Fruit fly (Drosophila melanogaster) whole organism: ENCODE results near the gene unk.

ENCODE experiments used
- CG8478 ChIP-seq: fragments of >200 bp; optimal IDR thresholded peaks from 2 replicates; lab custom pipeline; 2018; ENCODE audit warnings: inconsistent platforms
- EcR ChIP-seq, 2 experiments: fragments of >200 bp; optimal IDR thresholded peaks; 2 replicates each; lab custom pipeline; 2017; ENCODE audit warnings: missing biosample characterization in 2 of 2, missing genetic modification characterization in 2 of 2, missing genetic modification reagents in 2 of 2
- usp ChIP-seq: fragments of >200 bp; optimal IDR thresholded peaks from 2 replicates; lab custom pipeline; 2017; ENCODE audit warnings: missing biosample characterization, missing genetic modification characterization, mixed read lengths

dm6 chr3R:23164134-23164533, 6.5 kb upstream of the unk start:
- TF ChIP-seq usp (GFP tag; lab: Kevin White, UChicago) (no peak), EcR (GFP tag; optimal IDR thresholded peaks at IDR 0.05; lab: Kevin White, UChicago) (no peak), CG8478 (no peak)
